Worm (Caenorhabditis elegans) whole organism, late embryonic: ENCODE data around the gene C45B11.5.

ENCODE experiments used
- ceh-14 ChIP-seq: sonication (generic microtip); optimal IDR thresholded peaks from 2 replicates; lab custom pipeline; 2016; ENCODE audit warnings: missing genotype, missing genetic modification characterization, missing compliant biosample characterization
- ets-4 ChIP-seq: sonication (generic microtip); optimal IDR thresholded peaks from 2 replicates; lab custom pipeline; 2016; ENCODE audit warnings: missing genetic modification characterization, missing compliant biosample characterization
- hlh-13 ChIP-seq: fragments of 200-800 bp; sonication (Bioruptor generic); optimal IDR thresholded peaks from 2 replicates; lab custom pipeline; 2018; ENCODE audit warnings: mild to moderate bottlenecking, missing genetic modification characterization, missing compliant biosample characterization
- hlh-30 ChIP-seq: sonication (generic microtip); optimal IDR thresholded peaks from 2 replicates; lab custom pipeline; 2017; ENCODE audit warnings: antibody characterized with exemption, missing genetic modification characterization, missing compliant biosample characterization; ENCODE audit not compliant: insufficient read depth
- pha-4 ChIP-seq: fragments of 150-350 bp; optimal IDR thresholded peaks from 2 replicates; lab custom pipeline; 2018; ENCODE audit warnings: missing biosample characterization, missing genetic modification reagents, missing genetic modification characterization
- pqm-1 ChIP-seq: sonication (generic microtip); optimal IDR thresholded peaks from 2 replicates; lab custom pipeline; 2016; ENCODE audit warnings: missing genetic modification characterization, missing compliant biosample characterization
- rnt-1 ChIP-seq: sonication (generic microtip); optimal IDR thresholded peaks from 2 replicates; lab custom pipeline; 2016; ENCODE audit warnings: missing genetic modification characterization, missing compliant biosample characterization

DNA sequence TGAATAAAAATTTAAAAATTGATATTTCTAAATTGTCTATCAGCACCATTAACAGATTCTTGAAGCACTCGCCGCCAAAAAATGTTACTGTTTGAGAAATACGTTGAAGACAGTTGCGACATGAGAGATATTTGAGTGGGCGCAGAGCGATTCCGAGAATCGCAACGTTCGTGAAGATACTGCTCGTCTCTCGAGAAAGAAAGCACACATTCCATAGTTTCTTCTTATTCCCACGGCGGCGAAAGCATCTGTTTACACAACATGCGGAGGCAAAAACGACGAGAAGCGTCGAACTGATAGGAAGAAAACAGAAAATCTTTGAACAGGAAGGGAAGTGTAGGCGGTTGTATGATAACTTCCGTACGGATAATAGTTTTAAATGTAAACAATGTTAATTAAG, 40.9 kb downstream of the C45B11.5 start:
- peak; percentile 76 for TF ChIP-seq rnt-1 (tag; lab: Kevin White, UChicago)
- no peak for TF ChIP-seq hlh-30 (tag; lab: Kevin White, UChicago)
- TF ChIP-seq ets-4 (tag; lab: Kevin White, UChicago) = no peak
- no peak for TF ChIP-seq hlh-13 (GFP tag; lab: Kevin White, UChicago)
- no peak for TF ChIP-seq pha-4 (tag; lab: Kevin White, UChicago)
- TF ChIP-seq ceh-14 (tag; lab: Kevin White, UChicago) = no peak
- TF ChIP-seq pqm-1 = no peak
